Fruit fly (Drosophila melanogaster) whole organism, wandering third instar larva: ENCODE measurements around the gene CG18404.

Experiments used
- Abd-B ChIP-seq: fragments of >200 bp; optimal IDR thresholded peaks from 2 replicates; lab custom pipeline; 2017; ENCODE audit warnings: missing biosample characterization, missing genetic modification characterization
- CG32264 ChIP-seq: fragments of 200-800 bp; sonication (Bioruptor generic); optimal IDR thresholded peaks from 2 replicates; lab custom pipeline; 2016; ENCODE audit warnings: missing biosample characterization, missing genetic modification characterization
- CG9705 ChIP-seq: fragments of 200-800 bp; sonication (Bioruptor generic); optimal IDR thresholded peaks from 2 replicates; lab custom pipeline; 2018; ENCODE audit warnings: missing biosample characterization, mild to moderate bottlenecking, missing genetic modification characterization
- CrebA ChIP-seq: fragments of 200-800 bp; sonication (Bioruptor generic); optimal IDR thresholded peaks from 2 replicates; lab custom pipeline; 2016; ENCODE audit warnings: missing biosample characterization, mild to moderate bottlenecking, missing genetic modification characterization, borderline replicate concordance
- Dfd ChIP-seq: fragments of >200 bp; optimal IDR thresholded peaks from 2 replicates; lab custom pipeline; 2017; ENCODE audit warnings: missing biosample characterization, missing genetic modification characterization
- Dif ChIP-seq: fragments of 200-275, 200-300 bp; sonication (Bioruptor generic); optimal IDR thresholded peaks from 2 replicates; lab custom pipeline; 2018; ENCODE audit warnings: missing biosample characterization, missing genetic modification characterization; ENCODE audit not compliant: partially characterized antibody
- GATAd ChIP-seq: sonication (Bioruptor generic); optimal IDR thresholded peaks from 2 replicates; lab custom pipeline; 2016; ENCODE audit warnings: missing biosample characterization, missing genetic modification characterization
- HLH106 ChIP-seq: fragments of 200-800 bp; optimal IDR thresholded peaks from 3 replicates; lab custom pipeline; 2019; ENCODE audit warnings: missing biosample characterization, mild to moderate bottlenecking, missing genetic modification characterization, moderate library complexity
- Hnf4 ChIP-seq: fragments of 200-800 bp; sonication (Bioruptor generic); optimal IDR thresholded peaks from 2 replicates; lab custom pipeline; 2016; ENCODE audit warnings: missing biosample characterization, mild to moderate bottlenecking, missing genetic modification characterization
- Hr78 ChIP-seq: fragments of >200 bp; optimal IDR thresholded peaks from 2 replicates; lab custom pipeline; 2017; ENCODE audit warnings: missing biosample characterization, missing genetic modification characterization
- Hr83 ChIP-seq: fragments of 200-300 bp; sonication (Bioruptor generic); optimal IDR thresholded peaks from 2 replicates; lab custom pipeline; 2016; ENCODE audit warnings: missing biosample characterization, mild to moderate bottlenecking, missing genetic modification characterization, moderate library complexity; ENCODE audit not compliant: poor library complexity, severe bottlenecking
- Jra ChIP-seq: sonication (Bioruptor generic); optimal IDR thresholded peaks from 2 replicates; lab custom pipeline; 2016; ENCODE audit warnings: missing biosample characterization, missing genetic modification characterization
- Mio ChIP-seq: sonication (Bioruptor generic); optimal IDR thresholded peaks from 2 replicates; lab custom pipeline; 2016; ENCODE audit warnings: missing biosample characterization, missing genetic modification characterization
- Myc ChIP-seq: fragments of >200 bp; optimal IDR thresholded peaks from 2 replicates; lab custom pipeline; 2017
- N ChIP-seq: fragments of >200 bp; optimal IDR thresholded peaks from 2 replicates; lab custom pipeline; 2018; ENCODE audit warnings: missing biosample characterization, missing external identifiers, missing genetic modification characterization
- OdsH ChIP-seq: fragments of 200-800 bp; sonication (Bioruptor generic); optimal IDR thresholded peaks from 2 replicates; lab custom pipeline; 2016; ENCODE audit warnings: missing biosample characterization, mild to moderate bottlenecking, missing genetic modification characterization
- Rel ChIP-seq, 2 experiments: fragments of 200-800 bp; sonication (Bioruptor generic) in 1 of 2; optimal IDR thresholded peaks; 2 replicates in 1 of 2; 3 replicates in 1 of 2; lab custom pipeline; 2016 to 2019; ENCODE audit warnings: mild to moderate bottlenecking in 2 of 2, missing biosample characterization in 2 of 2, missing genetic modification characterization in 2 of 2, moderate library complexity in 1 of 2
- Sp1 ChIP-seq: fragments of 200-800 bp; sonication (Bioruptor generic); optimal IDR thresholded peaks from 3 replicates; lab custom pipeline; 2019; ENCODE audit warnings: missing biosample characterization, mild to moderate bottlenecking, missing genetic modification characterization, moderate library complexity
- Vsx2 ChIP-seq: fragments of 200-300, 225-300 bp; sonication (Bioruptor generic); optimal IDR thresholded peaks from 2 replicates; lab custom pipeline; 2018; ENCODE audit warnings: missing biosample characterization, missing genetic modification characterization; ENCODE audit not compliant: partially characterized antibody
- br ChIP-seq: fragments of 200-800 bp; sonication (Bioruptor generic); optimal IDR thresholded peaks from 2 replicates; lab custom pipeline; 2016; ENCODE audit warnings: missing biosample characterization, missing genetic modification characterization
- brk ChIP-seq: fragments of 200-800 bp; sonication (Bioruptor generic); optimal IDR thresholded peaks from 2 replicates; lab custom pipeline; 2016; ENCODE audit warnings: missing biosample characterization, mild to moderate bottlenecking, missing genetic modification characterization
- dl ChIP-seq, 2 experiments: fragments of 175-275, 200-275 bp in 1 of 2; fragments of 200-275 bp in 1 of 2; sonication (Bioruptor generic); optimal IDR thresholded peaks; lab custom pipeline; 2018; ENCODE audit warnings: mild to moderate bottlenecking in 2 of 2, missing biosample characterization in 2 of 2, missing genetic modification characterization in 2 of 2, moderate library complexity in 2 of 2; ENCODE audit not compliant: partially characterized antibody in 2 of 2, insufficient read depth in 1 of 2
- dmrt93B ChIP-seq: fragments of 200-800 bp; sonication (Bioruptor generic); optimal IDR thresholded peaks from 2 replicates; lab custom pipeline; 2018; ENCODE audit warnings: missing biosample characterization, mild to moderate bottlenecking, missing genetic modification characterization
- dsf ChIP-seq: sonication (Bioruptor generic); optimal IDR thresholded peaks from 2 replicates; lab custom pipeline; 2016; ENCODE audit warnings: missing biosample characterization, missing genetic modification characterization, borderline replicate concordance
- ey ChIP-seq: fragments of 200-800 bp; sonication (Bioruptor generic); optimal IDR thresholded peaks from 2 replicates; lab custom pipeline; 2016; ENCODE audit warnings: missing biosample characterization, missing genetic modification characterization
- foxo ChIP-seq, 2 experiments: fragments of 200-800 bp; sonication (Bioruptor generic); optimal IDR thresholded peaks; 2 replicates in 1 of 2; 3 replicates in 1 of 2; lab custom pipeline; 2016 to 2017; ENCODE audit warnings: missing biosample characterization in 2 of 2, missing genetic modification characterization in 2 of 2
- fru ChIP-seq: fragments of 200-800 bp; sonication (Bioruptor generic); optimal IDR thresholded peaks from 3 replicates; lab custom pipeline; 2016; ENCODE audit warnings: missing biosample characterization, mild to moderate bottlenecking, missing genetic modification characterization
- h ChIP-seq: fragments of 200-800 bp; sonication (Bioruptor generic); optimal IDR thresholded peaks from 3 replicates; lab custom pipeline; 2016; ENCODE audit warnings: missing biosample characterization, mild to moderate bottlenecking, missing genetic modification characterization
- jim ChIP-seq: fragments of 175-275, 200-325 bp; sonication (Bioruptor generic); optimal IDR thresholded peaks from 2 replicates; lab custom pipeline; 2016; ENCODE audit warnings: missing biosample characterization, mild to moderate bottlenecking, missing genetic modification characterization
- lola ChIP-seq: fragments of >200 bp; optimal IDR thresholded peaks from 2 replicates; lab custom pipeline; 2017; ENCODE audit warnings: missing biosample characterization, missing genetic modification characterization
- pan ChIP-seq: fragments of >200 bp; optimal IDR thresholded peaks from 2 replicates; lab custom pipeline; 2017
- psq ChIP-seq: fragments of 200-800 bp; sonication (Bioruptor generic); optimal IDR thresholded peaks from 3 replicates; lab custom pipeline; 2017; ENCODE audit warnings: missing biosample characterization, mild to moderate bottlenecking, missing genetic modification characterization, moderate library complexity
- rgr ChIP-seq: fragments of 200-800 bp; sonication (Bioruptor generic); optimal IDR thresholded peaks from 3 replicates; lab custom pipeline; 2016; ENCODE audit warnings: missing biosample characterization, mild to moderate bottlenecking, missing genetic modification characterization
- sage ChIP-seq: fragments of 200-800 bp; sonication (Bioruptor generic); optimal IDR thresholded peaks from 2 replicates; lab custom pipeline; 2016; ENCODE audit warnings: missing biosample characterization, mild to moderate bottlenecking, missing genetic modification characterization
- sv ChIP-seq: fragments of 200-800 bp; sonication (Bioruptor generic); optimal IDR thresholded peaks from 3 replicates; lab custom pipeline; 2016; ENCODE audit warnings: missing biosample characterization, missing genetic modification characterization
- tai ChIP-seq: sonication (Bioruptor generic); optimal IDR thresholded peaks from 2 replicates; lab custom pipeline; 2016; ENCODE audit warnings: missing biosample characterization, missing genetic modification characterization
- usp ChIP-seq: fragments of >200 bp; optimal IDR thresholded peaks from 2 replicates; lab custom pipeline; 2017; ENCODE audit warnings: missing biosample characterization, missing genetic modification characterization
- woc ChIP-seq: sonication (Bioruptor generic); optimal IDR thresholded peaks from 2 replicates; lab custom pipeline; 2016; ENCODE audit warnings: missing biosample characterization, mild to moderate bottlenecking, missing genetic modification characterization

Gene CG18404

DNA sequence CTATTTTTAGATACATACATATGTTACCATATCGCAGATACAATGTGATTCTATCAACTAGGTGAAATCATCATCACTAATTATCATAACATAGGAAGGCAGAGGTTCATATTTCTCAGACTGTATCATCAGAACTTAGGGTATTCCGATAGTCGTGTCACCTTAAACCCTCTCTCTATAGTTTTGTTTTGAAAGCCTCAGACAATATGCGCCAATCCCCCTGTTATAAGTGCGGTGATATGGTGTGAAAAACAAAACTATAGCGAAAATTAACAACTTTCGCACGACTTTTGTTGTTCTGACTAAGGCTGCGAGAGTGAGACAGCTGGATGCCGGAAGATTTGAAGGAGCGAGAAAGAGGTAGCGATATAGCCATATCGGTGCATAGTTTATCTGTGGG is 29.5 kb downstream of the CG18404 start:
- TF ChIP-seq Myc (lab: Kevin White, UChicago) (no peak), foxo (GFP tag; optimal IDR thresholded peaks at IDR 0.05; lab: Kevin White, UChicago) (no peak), Dfd (GFP tag; lab: Kevin White, UChicago) (peak; percentile 43), Jra (GFP tag; lab: Kevin White, UChicago) (no peak), jim (GFP tag; lab: Kevin White, UChicago) (no peak), Vsx2 (no peak), tai (GFP tag; lab: Kevin White, UChicago) (no peak), CrebA (GFP tag; lab: Kevin White, UChicago) (no peak)
- TF ChIP-seq, all 38 proteins: peak for 1

DNA sequence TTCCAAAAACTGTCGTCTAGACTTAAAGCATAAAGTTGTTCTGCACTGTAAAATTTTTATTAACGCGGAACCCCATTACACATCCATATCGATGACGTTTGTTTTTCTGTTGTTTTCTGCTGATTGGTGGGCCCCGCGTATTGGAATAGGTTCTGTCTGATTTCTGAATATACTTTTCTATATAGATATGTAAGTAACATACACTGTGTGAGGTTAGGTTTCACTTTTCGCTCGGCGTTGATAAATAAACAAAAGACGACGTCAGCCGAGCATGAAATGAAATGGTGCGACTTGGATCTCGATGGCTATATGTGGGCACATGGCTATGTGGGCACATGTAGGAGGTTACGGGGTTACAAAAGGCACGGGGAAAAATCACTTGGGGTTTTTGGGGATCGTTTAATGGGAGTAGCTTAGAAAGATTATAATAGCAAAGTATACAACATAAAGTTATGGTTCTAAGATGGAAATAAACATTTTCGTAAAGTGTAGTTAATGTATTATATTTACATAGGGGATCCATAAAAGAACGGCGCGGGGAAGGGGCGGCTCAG is 30.1 kb downstream of the CG18404 start:
- no peak for TF ChIP-seq dmrt93B
- no peak for TF ChIP-seq woc
- no peak for TF ChIP-seq tai (GFP tag; lab: Kevin White, UChicago)
- no peak for TF ChIP-seq N
- TF ChIP-seq Mio (GFP tag; lab: Kevin White, UChicago): no peak
- no peak for TF ChIP-seq GATAd (GFP tag; lab: Kevin White, UChicago)
- TF ChIP-seq Sp1 (GFP tag; lab: Kevin White, UChicago): no peak
- TF ChIP-seq rgr (GFP tag; lab: Kevin White, UChicago): no peak
- TF ChIP-seq h (GFP tag; lab: Kevin White, UChicago): no peak
- no peak for TF ChIP-seq pan (lab: Kevin White, UChicago)
- no peak for TF ChIP-seq CG9705
- no peak for TF ChIP-seq Myc (lab: Kevin White, UChicago)
- TF ChIP-seq Hnf4 (GFP tag; lab: Kevin White, UChicago): no peak
- TF ChIP-seq CrebA (GFP tag; lab: Kevin White, UChicago): no peak
- no peak for TF ChIP-seq Hr83 (GFP tag; lab: Kevin White, UChicago)
- TF ChIP-seq sv (GFP tag; lab: Kevin White, UChicago): no peak
- TF ChIP-seq br (GFP tag; lab: Kevin White, UChicago): no peak
- TF ChIP-seq fru: no peak

DNA sequence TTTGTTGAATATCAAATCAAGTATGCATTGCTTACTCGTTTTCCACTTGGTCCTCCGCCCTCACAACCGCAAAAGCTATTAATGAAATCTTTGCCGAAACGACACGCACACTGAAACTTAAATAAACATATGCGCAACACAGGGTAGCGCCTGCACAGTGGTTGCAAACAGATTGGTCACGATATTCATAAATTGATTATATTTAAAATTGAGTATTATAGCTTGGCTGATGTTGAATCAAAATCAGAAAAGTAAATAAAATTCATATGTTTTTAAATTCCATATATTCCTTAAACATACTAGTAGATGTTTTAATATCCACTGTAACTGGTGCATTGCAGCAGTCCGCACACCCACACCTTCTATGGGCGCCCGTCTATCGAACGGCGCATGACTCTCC is 31.0 kb downstream of the CG18404 start:
- no peak for TF ChIP-seq sage
- peak; percentile 27 for TF ChIP-seq fru
- no peak for TF ChIP-seq Hr83 (GFP tag; lab: Kevin White, UChicago)
- TF ChIP-seq dl (GFP tag; optimal IDR thresholded peaks at IDR 0.05; lab: Kevin White, UChicago; ENCODE audit: insufficient read depth in 1 of 2, partially characterized antibody in 2 of 2): no peak
- peak; percentile 25 for TF ChIP-seq HLH106 (tag; lab: Kevin White, UChicago)
- TF ChIP-seq ey (GFP tag; lab: Kevin White, UChicago): peak; percentile 22
- TF ChIP-seq CrebA (GFP tag; lab: Kevin White, UChicago): no peak
- TF ChIP-seq foxo (GFP tag; optimal IDR thresholded peaks at IDR 0.05; lab: Kevin White, UChicago): no peak
- TF ChIP-seq Abd-B: no peak
- no peak for TF ChIP-seq CG9705
- TF ChIP-seq N: no peak
- no peak for TF ChIP-seq Jra (GFP tag; lab: Kevin White, UChicago)
- no peak for TF ChIP-seq lola
- TF ChIP-seq br (GFP tag; lab: Kevin White, UChicago): peak; percentile 6
- no peak for TF ChIP-seq woc
- no peak for TF ChIP-seq Hr78 (GFP tag; lab: Kevin White, UChicago)
- TF ChIP-seq Vsx2: no peak
- TF ChIP-seq Mio (GFP tag; lab: Kevin White, UChicago): no peak
- TF ChIP-seq dsf (GFP tag; lab: Kevin White, UChicago): no peak
- TF ChIP-seq OdsH (GFP tag; lab: Kevin White, UChicago): peak; percentile 30
- TF ChIP-seq Sp1 (GFP tag; lab: Kevin White, UChicago): peak; percentile 43
- TF ChIP-seq h (GFP tag; lab: Kevin White, UChicago): peak; percentile 73
- TF ChIP-seq dmrt93B: no peak
- no peak for TF ChIP-seq usp
- TF ChIP-seq Dif (GFP tag; lab: Kevin White, UChicago): no peak
- TF ChIP-seq Rel (GFP tag; optimal IDR thresholded peaks at IDR 0.05; lab: Kevin White, UChicago): no peak
- TF ChIP-seq Rel (tag; optimal IDR thresholded peaks at IDR 0.05; lab: Kevin White, UChicago): no peak
- TF ChIP-seq rgr (GFP tag; lab: Kevin White, UChicago): peak; percentile 55
- TF ChIP-seq pan (lab: Kevin White, UChicago): no peak
- TF ChIP-seq brk (GFP tag; lab: Kevin White, UChicago): no peak
- peak; percentile 56 for TF ChIP-seq tai (GFP tag; lab: Kevin White, UChicago)
- peak; percentile 7 for TF ChIP-seq Hnf4 (GFP tag; lab: Kevin White, UChicago)
- TF ChIP-seq Myc (lab: Kevin White, UChicago): no peak
- TF ChIP-seq psq (GFP tag; lab: Kevin White, UChicago): no peak
- no peak for TF ChIP-seq jim (GFP tag; lab: Kevin White, UChicago)
- TF ChIP-seq Dfd (GFP tag; lab: Kevin White, UChicago): no peak
- no peak for TF ChIP-seq CG32264
- no peak for TF ChIP-seq GATAd (GFP tag; lab: Kevin White, UChicago)
- no peak for TF ChIP-seq sv (GFP tag; lab: Kevin White, UChicago)
